Fruit fly (Drosophila melanogaster): Measurements from ENCODE around the gene PGRP-SB1.
A peak's percentile ranks its signal among the peaks of the same experiment; 100 is the strongest.

PGRP-SB1 gene

dm6 chr3L:16711430-16712228 is 16.2 kb downstream of the PGRP-SB1 start, which contains the start of the genes CG43954, Lasp and Dab (continued):
- TF ChIP-seq CG13296 (GFP tag; optimal IDR thresholded peaks at IDR 0.05) (peak; percentile 55), CG13424 (tag; optimal IDR thresholded peaks at IDR 0.05) (no peak), CG10654 (GFP tag; optimal IDR thresholded peaks at IDR 0.05) (no peak), CG9609 (GFP tag; optimal IDR thresholded peaks at IDR 0.05) (no peak), danr (GFP tag; IDR thresholded peaks at IDR 0.05) (no peak), CG14014 (GFP tag; IDR thresholded peaks at IDR 0.05) (peak; percentile 26; the same call in 1 of the 2 replicates), HLH4C (GFP tag; IDR thresholded peaks at IDR 0.05; ENCODE audit: partially characterized antibody) (peak; percentile 60; the same call in 1 of the 3 replicates), B-H1 (GFP tag; IDR thresholded peaks at IDR 0.05) (no peak; the same call in 2 of the 3 replicates), CG6683 (GFP tag; optimal IDR thresholded peaks at IDR 0.05) (peak; percentile 12), fd64A (GFP tag; optimal IDR thresholded peaks at IDR 0.05) (no peak), CG7963 (GFP tag; IDR thresholded peaks at IDR 0.05; ENCODE audit: partially characterized antibody) (0 out of 3 replicates have a peak, but pooled peaks have one; percentile 14), HLH3B (GFP tag; IDR thresholded peaks at IDR 0.05) (no peak; the same call in 1 of the 2 replicates), CG12769 (tag; optimal IDR thresholded peaks at IDR 0.05) (no peak), Usf (GFP tag; optimal IDR thresholded peaks at IDR 0.05) (no peak), CG2129 (GFP tag; IDR thresholded peaks at IDR 0.05; ENCODE audit: partially characterized antibody) (no peak), Rfx (GFP tag; IDR thresholded peaks at IDR 0.05) (peak; percentile 57), onecut (GFP tag; IDR thresholded peaks at IDR 0.05) (peak; percentile 37; the same call in 1 of the 2 replicates), CG15479 (GFP tag; optimal IDR thresholded peaks at IDR 0.05) (peak; percentile 87), hb (GFP tag; IDR thresholded peaks at IDR 0.05; ENCODE audit: partially characterized antibody) (no peak; the same call in 2 of the 3 replicates), dysf (GFP tag; IDR thresholded peaks at IDR 0.05) (peak; percentile 6; the same call in 1 of the 3 replicates), CG8290 (GFP tag; optimal IDR thresholded peaks at IDR 0.05) (peak; percentile 42), CG8290 (tag; optimal IDR thresholded peaks at IDR 0.05) (peak in 1 of 2 experiments; percentile 91), CG3847 (GFP tag; IDR thresholded peaks at IDR 0.05) (peak; percentile 43; the same call in 1 of the 2 replicates), Asciz (GFP tag; optimal IDR thresholded peaks at IDR 0.05) (peak; percentile 13), Doc2 (GFP tag; IDR thresholded peaks at IDR 0.05) (no peak), CG4328 (GFP tag; optimal IDR thresholded peaks at IDR 0.05) (no peak), CG6175 (GFP tag; IDR thresholded peaks at IDR 0.05) (no peak), CG18262 (tag; optimal IDR thresholded peaks at IDR 0.05) (peak; percentile 24), cas (GFP tag; IDR thresholded peaks at IDR 0.05) (peak; percentile 46; the same call in 1 of the 2 replicates), Side (GFP tag; optimal IDR thresholded peaks at IDR 0.05) (no peak), cg (GFP tag; optimal IDR thresholded peaks at IDR 0.05) (no peak), Hr39 (optimal IDR thresholded peaks at IDR 0.05) (no peak), pnt (GFP tag; optimal IDR thresholded peaks at IDR 0.05) (no peak), pita (GFP tag; optimal IDR thresholded peaks at IDR 0.05) (peak; percentile 10), Atf-2 (GFP tag; optimal IDR thresholded peaks at IDR 0.05) (no peak), nerfin-1 (tag; optimal IDR thresholded peaks at IDR 0.05) (peak; percentile 5), CG8765 (GFP tag; IDR thresholded peaks at IDR 0.05) (no peak), jigr1 (GFP tag; IDR thresholded peaks at IDR 0.05) (no peak), Mes4 (GFP tag; optimal IDR thresholded peaks at IDR 0.05) (peak; percentile 53), CG7786 (GFP tag; optimal IDR thresholded peaks at IDR 0.05) (no peak), inv (GFP tag; IDR thresholded peaks at IDR 0.05; ENCODE audit: partially characterized antibody) (0 out of 2 replicates have a peak, but pooled peaks have one; percentile 7), Spps (tag; optimal IDR thresholded peaks at IDR 0.05) (peak; percentile 8), CrebB (tag; optimal IDR thresholded peaks at IDR 0.05) (peak; percentile 62), phol (tag; optimal IDR thresholded peaks at IDR 0.05) (peak; percentile 35), HLH54F (GFP tag; optimal IDR thresholded peaks at IDR 0.05) (no peak), Eip74EF (GFP tag; optimal IDR thresholded peaks at IDR 0.05) (peak in 1 of 2 experiments; percentile 49), z (GFP tag; IDR thresholded peaks at IDR 0.05) (peak; percentile 58; the same call in 2 of the 3 replicates), kay (GFP tag; optimal IDR thresholded peaks at IDR 0.05) (no peak), sim (GFP tag; IDR thresholded peaks at IDR 0.05) (no peak)

All from whole organism, embryonic.